Worm (Caenorhabditis elegans) whole organism, late embryonic: ENCODE results near the gene F37H8.6.

Experiments
- dve-1 ChIP-seq: sonication (generic microtip); optimal IDR thresholded peaks from 2 replicates; lab custom pipeline; 2017; ENCODE audit warnings: antibody characterized with exemption, mild to moderate bottlenecking, missing genetic modification characterization, missing compliant biosample characterization
- hlh-15 ChIP-seq: sonication (generic microtip); optimal IDR thresholded peaks from 2 replicates; lab custom pipeline; 2016; ENCODE audit warnings: missing genetic modification characterization, missing compliant biosample characterization
- hlh-8 ChIP-seq: sonication (generic microtip); optimal IDR thresholded peaks from 2 replicates; lab custom pipeline; 2016; ENCODE audit warnings: missing genotype, missing genetic modification characterization, missing compliant biosample characterization
- nfya-1 ChIP-seq: sonication (generic microtip); optimal IDR thresholded peaks from 2 replicates; lab custom pipeline; 2017; ENCODE audit warnings: missing genetic modification characterization, mild to moderate bottlenecking, missing compliant biosample characterization, antibody characterized with exemption, moderate library complexity
- pat-9 ChIP-seq: fragments of 200-800 bp; sonication (Bioruptor generic); optimal IDR thresholded peaks from 2 replicates; lab custom pipeline; 2018; ENCODE audit warnings: mild to moderate bottlenecking, missing genetic modification characterization, moderate library complexity, missing compliant biosample characterization

DNA sequence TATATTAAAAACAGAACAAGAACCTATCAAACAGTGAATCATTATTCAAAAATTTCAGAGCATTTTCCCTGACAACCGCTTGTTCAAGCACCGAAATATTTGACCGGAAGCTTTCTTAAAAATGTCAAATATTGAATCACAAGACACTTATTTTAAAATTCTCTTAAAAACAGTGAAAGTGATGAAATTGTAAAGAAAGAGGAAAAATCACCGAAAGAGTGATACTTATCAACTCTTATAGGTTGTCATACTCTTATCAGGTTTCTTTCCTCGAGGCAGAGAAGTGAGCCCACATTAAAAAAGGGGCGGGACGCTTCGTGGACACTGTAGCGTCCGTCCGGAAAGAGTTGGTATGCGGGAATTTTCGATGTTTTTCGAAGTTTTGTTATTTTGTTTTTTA is 23.5 kb downstream of the F37H8.6 start:
- TF ChIP-seq nfya-1 (tag; lab: Kevin White, UChicago) (no peak), dve-1 (tag; lab: Kevin White, UChicago) (no peak), hlh-15 (no peak), hlh-8 (tag; lab: Kevin White, UChicago) (no peak), pat-9 (tag; lab: Kevin White, UChicago) (no peak)
